Fruit fly (Drosophila melanogaster): ENCODE results near the gene CG18809.

CG18809 gene

DNA sequence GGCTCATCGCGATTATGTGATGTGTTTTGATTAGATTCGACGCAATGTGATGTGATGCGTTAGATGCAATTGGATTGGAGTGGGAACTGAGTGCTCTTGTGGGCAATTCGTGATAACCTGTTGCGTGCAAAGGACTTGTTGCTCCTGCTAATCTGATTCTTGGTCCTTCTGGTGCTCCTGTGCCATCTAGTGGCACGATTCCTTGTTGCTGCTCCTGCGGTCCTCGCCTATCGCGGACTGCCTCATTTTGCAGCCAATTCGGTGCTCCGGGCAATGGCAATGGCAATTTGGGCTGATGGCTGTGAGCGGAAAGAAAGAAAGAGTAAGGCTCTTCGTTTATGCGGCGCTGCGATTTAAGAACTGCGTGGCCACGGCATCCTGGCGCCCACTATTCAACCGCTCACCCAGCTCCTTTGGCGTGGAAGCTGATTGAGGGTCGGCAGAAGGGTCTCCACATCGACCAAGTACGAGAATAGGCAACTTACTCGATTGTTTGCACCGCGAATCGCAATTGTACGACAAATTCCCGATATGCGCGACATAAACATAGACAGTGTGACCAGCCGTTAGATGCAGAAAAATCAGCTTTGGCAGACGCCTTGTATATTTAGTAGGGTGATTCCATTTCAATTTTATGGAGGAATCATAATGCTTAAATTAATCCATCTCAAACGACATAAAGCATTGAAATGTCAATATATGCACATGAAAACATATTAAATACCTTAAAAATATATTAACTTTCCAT lies 51.0 kb downstream of the CG18809 start, which contains the start of gene Mer (continued):
- peak; percentile 85 for TF ChIP-seq grau (tag; optimal IDR thresholded peaks at IDR 0.05)
- TF ChIP-seq sisA (GFP tag; IDR thresholded peaks at IDR 0.05) = peak; percentile 76
- peak; percentile 54 for TF ChIP-seq Deaf1 (tag; optimal IDR thresholded peaks at IDR 0.05)
- TF ChIP-seq tio (GFP tag; optimal IDR thresholded peaks at IDR 0.05) = no peak
- TF ChIP-seq Hr51 (GFP tag; optimal IDR thresholded peaks at IDR 0.05) = peak; percentile 82 to 88
- peak; percentile 86 for TF ChIP-seq NfI (GFP tag; optimal IDR thresholded peaks at IDR 0.05)
- TF ChIP-seq ci (GFP tag; IDR thresholded peaks at IDR 0.05) = peak; percentile 89
- 0 out of 2 replicates have a peak, but pooled peaks have one; percentile 31 for TF ChIP-seq CG43689 (GFP tag; IDR thresholded peaks at IDR 0.05)
- peak; percentile 63; the same call in 1 of the 2 replicates for TF ChIP-seq E2f2 (GFP tag; IDR thresholded peaks at IDR 0.05)
- peak; percentile 79 for TF ChIP-seq NC2β (GFP tag; optimal IDR thresholded peaks at IDR 0.05)
- TF ChIP-seq CG30020 (tag; optimal IDR thresholded peaks at IDR 0.05) = peak; percentile 63
- TF ChIP-seq slp2 (GFP tag; optimal IDR thresholded peaks at IDR 0.05) = peak; percentile 69
- TF ChIP-seq Mrtf (GFP tag; IDR thresholded peaks at IDR 0.05) = peak; percentile 85
- peak; percentile 86 for TF ChIP-seq CG12219 (GFP tag; optimal IDR thresholded peaks at IDR 0.05)
- peak; percentile 77 for TF ChIP-seq D19B (GFP tag; optimal IDR thresholded peaks at IDR 0.05)
- peak; percentile 90 for TF ChIP-seq Meics (GFP tag; optimal IDR thresholded peaks at IDR 0.05)
- peak; percentile 86 for TF ChIP-seq trem (tag; optimal IDR thresholded peaks at IDR 0.05)
- TF ChIP-seq BEAF-32 (GFP tag; optimal IDR thresholded peaks at IDR 0.05) = peak; percentile 34
- TF ChIP-seq knrl (GFP tag; IDR thresholded peaks at IDR 0.05; ENCODE audit: partially characterized antibody) = no peak
- peak; percentile 89 for TF ChIP-seq HmgZ (tag; optimal IDR thresholded peaks at IDR 0.05)
- TF ChIP-seq CG8765 (GFP tag; IDR thresholded peaks at IDR 0.05) = peak; percentile 33; the same call in 1 of the 2 replicates
- peak; percentile 93 for TF ChIP-seq CG1603 (tag; optimal IDR thresholded peaks at IDR 0.05)
- peak; percentile 92 for TF ChIP-seq Antp (GFP tag; optimal IDR thresholded peaks at IDR 0.05)
- peak; percentile 81 for TF ChIP-seq phol (tag; optimal IDR thresholded peaks at IDR 0.05)
- TF ChIP-seq h (optimal IDR thresholded peaks at IDR 0.05) = no peak
- peak; percentile 87 for TF ChIP-seq CG13296 (GFP tag; optimal IDR thresholded peaks at IDR 0.05)
- TF ChIP-seq grn (GFP tag; optimal IDR thresholded peaks at IDR 0.05) = no peak
- TF ChIP-seq CG8924 (tag; optimal IDR thresholded peaks at IDR 0.05) = peak; percentile 81
- TF ChIP-seq CG34422 (GFP tag; IDR thresholded peaks at IDR 0.05) = peak; percentile 88
- peak; percentile 85 for TF ChIP-seq jumu (GFP tag; optimal IDR thresholded peaks at IDR 0.05)
- TF ChIP-seq psq (GFP tag; optimal IDR thresholded peaks at IDR 0.05) = peak; percentile 44
- no peak; the same call in 1 of the 2 replicates for TF ChIP-seq Dip2 (GFP tag; IDR thresholded peaks at IDR 0.05)
- peak; percentile 67 for TF ChIP-seq sim (GFP tag; IDR thresholded peaks at IDR 0.05)
- peak; percentile 10 for TF ChIP-seq fd102C (GFP tag; optimal IDR thresholded peaks at IDR 0.05)
- TF ChIP-seq dimm (GFP tag; IDR thresholded peaks at IDR 0.05) = peak; percentile 37; the same call in 1 of the 2 replicates
- TF ChIP-seq CG17568 (GFP tag; optimal IDR thresholded peaks at IDR 0.05) = peak; percentile 51
- peak; percentile 67 for TF ChIP-seq CG9797 (GFP tag; optimal IDR thresholded peaks at IDR 0.05)
- TF ChIP-seq CG34224 (GFP tag; IDR thresholded peaks at IDR 0.05; ENCODE audit: partially characterized antibody) = no peak
- TF ChIP-seq CG7745 (tag; optimal IDR thresholded peaks at IDR 0.05) = no peak
- TF ChIP-seq Atf3 (GFP tag; optimal IDR thresholded peaks at IDR 0.05) = peak; percentile 66
- TF ChIP-seq Awh (GFP tag; IDR thresholded peaks at IDR 0.05) = peak; percentile 79
- peak; percentile 84 for TF ChIP-seq CG12299 (tag; optimal IDR thresholded peaks at IDR 0.05)
- TF ChIP-seq Ssrp (tag; optimal IDR thresholded peaks at IDR 0.05) = peak; percentile 69
- TF ChIP-seq CG2889 (GFP tag; IDR thresholded peaks at IDR 0.05) = peak; percentile 65; the same call in 2 of the 3 replicates
- peak; percentile 64 for TF ChIP-seq CG18011 (GFP tag; optimal IDR thresholded peaks at IDR 0.05)
- peak; percentile 86 for TF ChIP-seq CG13775 (GFP tag; optimal IDR thresholded peaks at IDR 0.05)
- peak; percentile 32 for TF ChIP-seq Dp (GFP tag; optimal IDR thresholded peaks at IDR 0.05)
- TF ChIP-seq Bgb (GFP tag; IDR thresholded peaks at IDR 0.05; ENCODE audit: partially characterized antibody) = peak; percentile 13; the same call in 1 of the 2 replicates
- peak; percentile 71 for TF ChIP-seq Myb (GFP tag; optimal IDR thresholded peaks at IDR 0.05)

Data from whole organism, embryonic.